Fruit fly (Drosophila melanogaster) whole organism, embryonic: Measurements from ENCODE around the gene bsh.

Source experiments
- Antp ChIP-seq: fragments of 200-800 bp; sonication (Bioruptor generic); optimal IDR thresholded peaks from 3 replicates; lab custom pipeline; 2016; ENCODE audit warnings: missing biosample characterization, missing genetic modification characterization
- Asciz ChIP-seq: fragments of 200-800 bp; sonication (Bioruptor generic); optimal IDR thresholded peaks from 2 replicates; lab custom pipeline; 2017; ENCODE audit warnings: missing biosample characterization, mild to moderate bottlenecking, missing genetic modification characterization, missing genetic modification reagents
- BEAF-32 ChIP-seq: fragments of 200-800 bp; sonication (Bioruptor generic); optimal IDR thresholded peaks from 3 replicates; lab custom pipeline; 2017; ENCODE audit warnings: missing biosample characterization, missing genetic modification characterization, mild to moderate bottlenecking, moderate library complexity, missing genetic modification reagents
- Bdp1 ChIP-seq: fragments of 200-800 bp; sonication (Bioruptor generic); optimal IDR thresholded peaks from 3 replicates; lab custom pipeline; 2016; ENCODE audit warnings: missing biosample characterization, missing genetic modification characterization
- BtbVII ChIP-seq: fragments of 200-800 bp; sonication (Bioruptor generic); optimal IDR thresholded peaks from 3 replicates; lab custom pipeline; 2017; ENCODE audit warnings: missing biosample characterization, mild to moderate bottlenecking, missing genetic modification characterization
- C15 ChIP-seq: fragments of 200-800 bp; sonication (Bioruptor generic); IDR thresholded peaks from 3 replicates; pipeline ENCODE4 v1.3.6; 2022; ENCODE audit warnings: missing biosample characterization, missing genetic modification characterization
- CG10462 ChIP-seq: fragments of 200-800 bp; sonication (Bioruptor generic); optimal IDR thresholded peaks from 2 replicates; lab custom pipeline; 2016; ENCODE audit warnings: missing biosample characterization, missing genetic modification characterization
- CG10565 ChIP-seq: fragments of 200-800 bp; sonication (Bioruptor generic); optimal IDR thresholded peaks from 3 replicates; lab custom pipeline; 2016; ENCODE audit warnings: missing biosample characterization, mild to moderate bottlenecking, missing genetic modification characterization
- CG11560 ChIP-seq: fragments of 200-800 bp; sonication (Bioruptor generic); IDR thresholded peaks from 3 replicates; pipeline ENCODE4 v1.3.6; 2022; ENCODE audit warnings: missing biosample characterization, missing genetic modification characterization
- CG12219 ChIP-seq: fragments of 200-800 bp; sonication (Bioruptor generic); optimal IDR thresholded peaks from 3 replicates; lab custom pipeline; 2018; ENCODE audit warnings: missing biosample characterization, mild to moderate bottlenecking, missing genetic modification characterization
- CG12236 ChIP-seq: fragments of 200-800 bp; sonication (Bioruptor generic); optimal IDR thresholded peaks from 2 replicates; lab custom pipeline; 2016; ENCODE audit warnings: missing biosample characterization, missing genetic modification characterization
- CG1233 ChIP-seq: fragments of 200-800 bp; sonication (Bioruptor generic); optimal IDR thresholded peaks from 4 replicates; lab custom pipeline; 2018; ENCODE audit warnings: missing biosample characterization, mild to moderate bottlenecking, missing genetic modification characterization
- CG15514 ChIP-seq: fragments of 200-800 bp; sonication (Bioruptor generic); optimal IDR thresholded peaks from 3 replicates; lab custom pipeline; 2017; ENCODE audit warnings: missing biosample characterization, missing genetic modification characterization, mild to moderate bottlenecking, moderate library complexity, missing genetic modification reagents
- CG2202 ChIP-seq: fragments of 200-800 bp; sonication (Bioruptor generic); optimal IDR thresholded peaks from 2 replicates; lab custom pipeline; 2018; ENCODE audit warnings: missing biosample characterization, mild to moderate bottlenecking, missing genetic modification characterization
- CG30020 ChIP-seq: fragments of 200-800 bp; optimal IDR thresholded peaks from 2 replicates; lab custom pipeline; 2019; ENCODE audit warnings: missing biosample characterization, mild to moderate bottlenecking, missing genetic modification characterization, moderate library complexity
- CG30431 ChIP-seq: fragments of 200-800 bp; sonication (Bioruptor generic); optimal IDR thresholded peaks from 2 replicates; lab custom pipeline; 2017; ENCODE audit warnings: missing biosample characterization, missing genetic modification characterization
- CG31224 ChIP-seq: fragments of 200-800 bp; sonication (Bioruptor generic); IDR thresholded peaks from 2 replicates; pipeline ENCODE4 v1.3.6; 2022; ENCODE audit warnings: missing biosample characterization, missing genetic modification characterization
- CG3163 ChIP-seq: fragments of 200-800 bp; sonication (Bioruptor generic); optimal IDR thresholded peaks from 3 replicates; lab custom pipeline; 2016; ENCODE audit warnings: missing biosample characterization, missing genetic modification characterization
- CG34224 ChIP-seq: fragments of 200-800 bp; sonication (Bioruptor generic); IDR thresholded peaks from 3 replicates; pipeline ENCODE4 v1.3.6; 2022; ENCODE audit warnings: missing biosample characterization, missing genetic modification characterization; ENCODE audit not compliant: partially characterized antibody
- CG3726 ChIP-seq: fragments of 200-800 bp; sonication (Bioruptor generic); IDR thresholded peaks from 3 replicates; pipeline ENCODE4, ENCODE4 v1.3.6; 2022; ENCODE audit warnings: missing biosample characterization, missing genetic modification characterization
- CG3838 ChIP-seq: fragments of 200-800 bp; sonication (Bioruptor generic); optimal IDR thresholded peaks from 3 replicates; lab custom pipeline; 2016; ENCODE audit warnings: missing biosample characterization, missing genetic modification characterization
- CG3847 ChIP-seq: fragments of 200-800 bp; sonication (Bioruptor generic); IDR thresholded peaks from 2 replicates; pipeline ENCODE4 v1.3.6; 2022; ENCODE audit warnings: missing biosample characterization, missing genetic modification characterization
- CG4707 ChIP-seq: fragments of 200-800 bp; sonication (Bioruptor generic); optimal IDR thresholded peaks from 2 replicates; lab custom pipeline; 2018; ENCODE audit warnings: missing biosample characterization, mild to moderate bottlenecking, missing genetic modification characterization, moderate library complexity
- CG4854 ChIP-seq: fragments of 200-800 bp; sonication (Bioruptor generic); optimal IDR thresholded peaks from 2 replicates; lab custom pipeline; 2016; ENCODE audit warnings: missing biosample characterization, missing genetic modification characterization, inconsistent platforms
- CG6272 ChIP-seq: fragments of 200-800 bp; sonication (Bioruptor generic); IDR thresholded peaks from 2 replicates; pipeline ENCODE4 v1.3.6; 2022; ENCODE audit warnings: missing biosample characterization, missing genetic modification characterization
- CG6683 ChIP-seq: fragments of 200-800 bp; sonication (Bioruptor generic); optimal IDR thresholded peaks from 2 replicates; lab custom pipeline; 2017; ENCODE audit warnings: missing biosample characterization, mild to moderate bottlenecking, missing genetic modification characterization, missing genetic modification reagents
- CG6854 ChIP-seq: fragments of 200-800 bp; sonication (Bioruptor generic); optimal IDR thresholded peaks from 3 replicates; lab custom pipeline; 2017; ENCODE audit warnings: missing biosample characterization, mild to moderate bottlenecking, missing genetic modification characterization
- CG8359 ChIP-seq: fragments of 200-800 bp; sonication (Bioruptor generic); optimal IDR thresholded peaks from 2 replicates; lab custom pipeline; 2017; ENCODE audit warnings: missing biosample characterization, mild to moderate bottlenecking, missing genetic modification characterization, borderline replicate concordance
- CG8388 ChIP-seq: fragments of 200-800 bp; sonication (Bioruptor generic); optimal IDR thresholded peaks from 2 replicates; lab custom pipeline; 2019; ENCODE audit warnings: missing biosample characterization, mild to moderate bottlenecking, missing genetic modification characterization, moderate library complexity
- Dll ChIP-seq: fragments of 200-800 bp; sonication (Bioruptor generic); IDR thresholded peaks from 4 replicates; pipeline ENCODE4 v1.3.6; 2022; ENCODE audit warnings: missing biosample characterization, missing genetic modification characterization; ENCODE audit not compliant: partially characterized antibody
- Dp ChIP-seq: fragments of 200-800 bp; sonication (Bioruptor generic); optimal IDR thresholded peaks from 2 replicates; lab custom pipeline; 2018; ENCODE audit warnings: missing biosample characterization, mild to moderate bottlenecking, missing genetic modification characterization, moderate library complexity
- Lhr ChIP-seq: fragments of 200-800 bp; sonication (Bioruptor generic); optimal IDR thresholded peaks from 3 replicates; lab custom pipeline; 2017; ENCODE audit warnings: mild to moderate bottlenecking, missing biosample characterization, missing genetic modification reagents, missing genetic modification characterization
- Lim3 ChIP-seq: fragments of 200-800 bp; sonication (Bioruptor generic); IDR thresholded peaks from 2 replicates; pipeline ENCODE4 v1.3.6; 2022; ENCODE audit warnings: missing biosample characterization, missing genetic modification characterization
- MTF-1 ChIP-seq: fragments of 200-800 bp; sonication (Bioruptor generic); optimal IDR thresholded peaks from 2 replicates; lab custom pipeline; 2018; ENCODE audit warnings: missing biosample characterization, mild to moderate bottlenecking, missing genetic modification characterization, borderline replicate concordance
- Meics ChIP-seq: fragments of 200-800 bp; sonication (Bioruptor generic); optimal IDR thresholded peaks from 2 replicates; lab custom pipeline; 2017; ENCODE audit warnings: missing biosample characterization, mild to moderate bottlenecking, missing genetic modification characterization
- cas ChIP-seq: fragments of 200-800 bp; sonication (Bioruptor generic); IDR thresholded peaks from 2 replicates; pipeline ENCODE4 v1.3.6; 2022; ENCODE audit warnings: missing biosample characterization, missing genetic modification characterization
- caup ChIP-seq: fragments of 200-800 bp; sonication (Bioruptor generic); optimal IDR thresholded peaks from 3 replicates; lab custom pipeline; 2017; ENCODE audit warnings: missing biosample characterization, mild to moderate bottlenecking, missing genetic modification characterization, moderate library complexity; ENCODE audit not compliant: severe bottlenecking
- chinmo ChIP-seq: fragments of 200-800 bp; sonication (Bioruptor generic); IDR thresholded peaks from 4 replicates; pipeline ENCODE4 v1.3.6; 2022; ENCODE audit warnings: missing biosample characterization, missing genetic modification characterization; ENCODE audit not compliant: partially characterized antibody
- dmrt99B ChIP-seq: fragments of 200-800 bp; sonication (Bioruptor generic); optimal IDR thresholded peaks from 2 replicates; lab custom pipeline; 2018; ENCODE audit warnings: missing biosample characterization, mild to moderate bottlenecking, missing genetic modification characterization, moderate library complexity
- fu2 ChIP-seq: fragments of 200-800 bp; sonication (Bioruptor generic); optimal IDR thresholded peaks from 2 replicates; lab custom pipeline; 2016; ENCODE audit warnings: missing biosample characterization, missing genetic modification characterization
- lab ChIP-seq: fragments of 200-800 bp; sonication (Bioruptor generic); optimal IDR thresholded peaks from 3 replicates; lab custom pipeline; 2017; ENCODE audit warnings: missing biosample characterization, missing genetic modification characterization, mild to moderate bottlenecking, moderate library complexity, missing genetic modification reagents
- maf-S ChIP-seq: fragments of 200-800 bp; sonication (Bioruptor generic); optimal IDR thresholded peaks from 2 replicates; lab custom pipeline; 2016; ENCODE audit warnings: missing biosample characterization, missing genetic modification characterization
- pho ChIP-seq: fragments of 200-800 bp; sonication (Bioruptor generic); optimal IDR thresholded peaks from 2 replicates; lab custom pipeline; 2016; ENCODE audit warnings: missing biosample characterization, missing genetic modification characterization
- scrt ChIP-seq: fragments of 200-800 bp; sonication (Bioruptor generic); optimal IDR thresholded peaks from 2 replicates; lab custom pipeline; 2018; ENCODE audit warnings: missing biosample characterization, mild to moderate bottlenecking, missing genetic modification characterization, moderate library complexity
- sob ChIP-seq: fragments of 200-800 bp; sonication (Bioruptor generic); IDR thresholded peaks from 2 replicates; pipeline ENCODE4 v1.3.6; 2022; ENCODE audit warnings: missing biosample characterization, missing genetic modification characterization
- sqz ChIP-seq: fragments of 200-800 bp; sonication (Bioruptor generic); optimal IDR thresholded peaks from 3 replicates; lab custom pipeline; 2018; ENCODE audit warnings: missing biosample characterization, mild to moderate bottlenecking, missing genetic modification characterization
- ttk ChIP-seq: fragments of 200-800 bp; sonication (Bioruptor generic); IDR thresholded peaks from 2 replicates; pipeline ENCODE4 v2.1.2; 2022; ENCODE audit warnings: missing biosample characterization, missing genetic modification characterization
- z ChIP-seq: fragments of 200-800 bp; sonication (Bioruptor generic); IDR thresholded peaks from 3 replicates; pipeline ENCODE4 v1.3.6; 2022; ENCODE audit warnings: missing biosample characterization, missing genetic modification characterization
- zen2 ChIP-seq: fragments of 200-800 bp; sonication (Bioruptor generic); IDR thresholded peaks from 3 replicates; pipeline ENCODE4 v1.3.6; 2022; ENCODE audit warnings: missing biosample characterization, missing genetic modification characterization; ENCODE audit not compliant: partially characterized antibody

Gene bsh

DNA sequence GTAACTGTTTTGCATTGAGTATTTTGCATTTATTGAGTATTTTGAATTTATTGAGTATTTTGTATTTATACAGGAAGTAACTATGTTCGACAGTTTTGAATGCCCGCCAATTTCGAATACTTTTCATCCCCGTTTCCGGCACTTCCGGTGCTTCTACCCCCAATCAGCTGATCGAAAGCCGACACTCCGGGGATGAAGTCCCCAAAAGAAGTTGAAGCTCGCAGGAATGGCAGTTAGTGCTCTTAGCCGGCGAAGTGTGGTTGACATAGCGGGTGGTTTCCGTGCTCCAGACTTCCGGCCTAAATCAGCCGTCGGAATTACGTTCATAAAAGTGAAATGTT is 27.2 kb upstream of the bsh start, which contains the start of gene sick (continued):
- TF ChIP-seq caup (GFP tag; lab: Kevin White, UChicago) = peak; percentile 57
- peak; percentile 70 for TF ChIP-seq lab
- TF ChIP-seq BtbVII (GFP tag; lab: Kevin White, UChicago) = peak; percentile 54
- TF ChIP-seq sqz (GFP tag; lab: Kevin White, UChicago) = peak; percentile 12
- peak; percentile 9 for TF ChIP-seq Asciz
- no peak for TF ChIP-seq CG3163
- peak; percentile 32 for TF ChIP-seq CG12219
- peak; percentile 14 for TF ChIP-seq CG8388
- TF ChIP-seq sob (GFP tag; lab: Robert Waterston, UW) = peak; percentile 13; the same call in 1 of the 2 replicates
- no peak for TF ChIP-seq CG34224 (GFP tag; lab: Robert Waterston, UW)
- TF ChIP-seq CG6683 (GFP tag; lab: Kevin White, UChicago) = peak; percentile 7
- TF ChIP-seq Antp = no peak
- no peak for TF ChIP-seq CG3847 (GFP tag; lab: Robert Waterston, UW)
- TF ChIP-seq CG6854 = peak; percentile 59
- no peak for TF ChIP-seq cas
- TF ChIP-seq Dp (GFP tag; lab: Kevin White, UChicago) = peak; percentile 43
- TF ChIP-seq CG3838 (GFP tag; lab: Kevin White, UChicago) = no peak
- no peak for TF ChIP-seq maf-S (GFP tag; lab: Kevin White, UChicago)
- TF ChIP-seq CG8359 = peak; percentile 28
- TF ChIP-seq CG4707 = peak; percentile 3
- no peak for TF ChIP-seq Lhr (GFP tag; lab: Kevin White, UChicago)
- peak; percentile 7 for TF ChIP-seq CG10462 (GFP tag; lab: Kevin White, UChicago)
- TF ChIP-seq CG1233 (GFP tag; lab: Kevin White, UChicago) = peak; percentile 4
- peak; percentile 47 for TF ChIP-seq dmrt99B (tag; lab: Kevin White, UChicago)
- TF ChIP-seq scrt (GFP tag; lab: Kevin White, UChicago) = peak; percentile 55
- TF ChIP-seq Bdp1 (GFP tag; lab: Kevin White, UChicago) = no peak
- TF ChIP-seq Meics (GFP tag; lab: Kevin White, UChicago) = peak; percentile 39
- TF ChIP-seq Dll (GFP tag; lab: Robert Waterston, UW) = 0 out of 4 replicates have a peak, but pooled peaks have one; percentile 8
- TF ChIP-seq CG10565 (GFP tag; lab: Kevin White, UChicago) = no peak
- 0 out of 2 replicates have a peak, but pooled peaks have one; percentile 7 for TF ChIP-seq CG31224 (GFP tag; lab: Robert Waterston, UW)
- TF ChIP-seq ttk (GFP tag; lab: Robert Waterston, UW) = no peak
- peak; percentile 12 for TF ChIP-seq MTF-1 (GFP tag; lab: Kevin White, UChicago)
- TF ChIP-seq z (GFP tag; lab: Robert Waterston, UW) = 0 out of 3 replicates have a peak, but pooled peaks have one; percentile 15

- TF ChIP-seq CG4854 (GFP tag; lab: Kevin White, UChicago) (peak; percentile 11), Lim3 (no peak), C15 (GFP tag; lab: Robert Waterston, UW) (no peak), CG12236 (GFP tag; lab: Kevin White, UChicago) (peak; percentile 18), CG30020 (tag; lab: Kevin White, UChicago) (peak; percentile 66), CG11560 (tag; lab: Robert Waterston, UW) (no peak), CG15514 (GFP tag; lab: Kevin White, UChicago) (peak; percentile 66), CG3726 (no peak), CG2202 (no peak), pho (GFP tag; lab: Kevin White, UChicago) (peak; percentile 65), CG6272 (GFP tag; lab: Robert Waterston, UW) (peak; percentile 51), CG30431 (GFP tag; lab: Kevin White, UChicago) (no peak), chinmo (GFP tag; lab: Robert Waterston, UW) (0 out of 4 replicates have a peak, but pooled peaks have one; percentile 67), fu2 (GFP tag; lab: Kevin White, UChicago) (peak; percentile 47), BEAF-32 (peak; percentile 88), zen2 (GFP tag; lab: Robert Waterston, UW) (peak; percentile 82; the same call in 2 of the 3 replicates)
Observed at dm6 chr2L:19795320-19796110, 26.6 kb upstream of the bsh start.
